Fruit fly (Drosophila melanogaster): ENCODE results near the gene Nph.

Nph gene

dm6 chr3R:29978595-29978994 lies 26.1 kb downstream of the Nph start:
- TF ChIP-seq Myc (optimal IDR thresholded peaks at IDR 0.05): no peak
- no peak for TF ChIP-seq psq (optimal IDR thresholded peaks at IDR 0.05)
- TF ChIP-seq ttk (optimal IDR thresholded peaks at IDR 0.05): no peak
- no peak for TF ChIP-seq Sin3A (optimal IDR thresholded peaks at IDR 0.05)
- no peak for TF ChIP-seq insv (optimal IDR thresholded peaks at IDR 0.05)
- TF ChIP-seq h (optimal IDR thresholded peaks at IDR 0.05): no peak

- TF ChIP-seq insv (optimal IDR thresholded peaks at IDR 0.05) (no peak), psq (optimal IDR thresholded peaks at IDR 0.05) (no peak), Myc (optimal IDR thresholded peaks at IDR 0.05) (no peak), ttk (optimal IDR thresholded peaks at IDR 0.05) (no peak), h (optimal IDR thresholded peaks at IDR 0.05) (no peak), Sin3A (optimal IDR thresholded peaks at IDR 0.05) (no peak)
These were observed 35.3 kb downstream of the Nph start, which contains the start of gene TkR99D for dm6 chr3R:29969347-29969746. Gene TkR99D (minus strand): TSS chr3R:29969447.

dm6 chr3R:29963102-29963501 lies 41.6 kb downstream of the Nph start:
- no peak for TF ChIP-seq ttk (optimal IDR thresholded peaks at IDR 0.05)
- TF ChIP-seq insv (optimal IDR thresholded peaks at IDR 0.05): no peak
- no peak for TF ChIP-seq psq (optimal IDR thresholded peaks at IDR 0.05)
- TF ChIP-seq Sin3A (optimal IDR thresholded peaks at IDR 0.05): no peak

dm6 chr3R:29959329-29959728 lies 45.3 kb downstream of the Nph start:
- no peak for TF ChIP-seq psq (optimal IDR thresholded peaks at IDR 0.05)
- TF ChIP-seq Myc (optimal IDR thresholded peaks at IDR 0.05): no peak
- TF ChIP-seq insv (optimal IDR thresholded peaks at IDR 0.05): no peak
- no peak for TF ChIP-seq Sin3A (optimal IDR thresholded peaks at IDR 0.05)
- no peak for TF ChIP-seq h (optimal IDR thresholded peaks at IDR 0.05)
- TF ChIP-seq ttk (optimal IDR thresholded peaks at IDR 0.05): no peak
